Worm (Caenorhabditis elegans): Measurements from ENCODE around the gene W07G4.5.

DNA sequence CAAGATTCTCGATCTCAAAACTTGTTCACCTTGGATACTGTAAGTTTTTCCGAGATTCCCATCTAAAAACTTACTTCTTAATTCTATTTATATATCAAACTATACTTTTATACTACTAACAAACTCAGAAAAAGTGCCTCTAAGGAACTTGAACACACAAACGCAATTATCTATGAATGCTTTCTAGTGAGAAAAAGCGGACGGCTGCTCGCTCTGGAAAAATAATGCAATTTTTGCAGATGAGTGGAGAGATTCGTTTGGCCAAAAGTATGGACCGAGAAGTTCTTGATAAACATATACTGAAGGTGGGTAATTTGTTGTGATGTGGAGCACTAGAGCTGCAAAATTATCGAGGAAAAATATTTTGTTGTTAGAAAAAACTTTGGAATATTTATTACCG, 27.8 kb upstream of the W07G4.5 start:
- TF ChIP-seq W03F9.2 (tag; optimal IDR thresholded peaks at IDR 0.05) (no peak), him-1 (tag; optimal IDR thresholded peaks at IDR 0.05) (no peak), dao-5 (tag; optimal IDR thresholded peaks at IDR 0.05) (no peak)
